Fruit fly (Drosophila melanogaster): ENCODE measurements around the gene CG7974.

dm6 chr3L:1711218-1711617, 46.3 kb downstream of the CG7974 start:
- TF ChIP-seq CG13204 (GFP tag; optimal IDR thresholded peaks at IDR 0.05) (no peak), Ets98B (GFP tag; IDR thresholded peaks at IDR 0.05) (no peak), CG8159 (tag; optimal IDR thresholded peaks at IDR 0.05) (peak; percentile 67), CG4496 (GFP tag; IDR thresholded peaks at IDR 0.05) (no peak), rn (GFP tag; IDR thresholded peaks at IDR 0.05) (no peak), CG9948 (tag; optimal IDR thresholded peaks at IDR 0.05) (no peak), EcR (GFP tag; optimal IDR thresholded peaks at IDR 0.05) (no peak)
